Fruit fly (Drosophila melanogaster) whole organism, embryonic: ENCODE results near the gene Dnai2.
A peak's percentile ranks its signal among the peaks of the same experiment; 100 is the strongest.

Experiments
- ATbp ChIP-seq: fragments of 200-800 bp; sonication (Bioruptor generic); optimal IDR thresholded peaks from 2 replicates; lab custom pipeline; 2017; ENCODE audit warnings: missing biosample characterization, mild to moderate bottlenecking, missing genetic modification characterization, missing genetic modification reagents
- Atf6 ChIP-seq: fragments of 200-800 bp; sonication (Bioruptor generic); IDR thresholded peaks from 2 replicates; pipeline ENCODE4 v1.3.6; 2022; ENCODE audit warnings: missing biosample characterization, missing genetic modification characterization
- CG10654 ChIP-seq: fragments of 200-800 bp; sonication (Bioruptor generic); optimal IDR thresholded peaks from 2 replicates; lab custom pipeline; 2016; ENCODE audit warnings: missing biosample characterization, missing genetic modification characterization
- CG10979 ChIP-seq: fragments of 200-800 bp; sonication (Bioruptor generic); optimal IDR thresholded peaks from 2 replicates; lab custom pipeline; 2018; ENCODE audit warnings: missing biosample characterization, mild to moderate bottlenecking, missing genetic modification characterization, moderate library complexity
- CG12391 ChIP-seq: fragments of 200-800 bp; sonication (Bioruptor generic); optimal IDR thresholded peaks from 3 replicates; lab custom pipeline; 2018; ENCODE audit warnings: missing biosample characterization, mild to moderate bottlenecking, missing genetic modification characterization, moderate library complexity
- CG16813 ChIP-seq: fragments of 200-800 bp; sonication (Bioruptor generic); IDR thresholded peaks from 3 replicates; pipeline ENCODE4 v1.3.6; 2022; ENCODE audit warnings: missing biosample characterization, missing genetic modification characterization; ENCODE audit not compliant: partially characterized antibody
- CG18011 ChIP-seq: fragments of 200-800 bp; sonication (Bioruptor generic); optimal IDR thresholded peaks from 2 replicates; lab custom pipeline; 2017; ENCODE audit warnings: missing biosample characterization, missing genetic modification characterization, mild to moderate bottlenecking, moderate library complexity, missing genotype
- CG18764 ChIP-seq: fragments of 200-800 bp; sonication (Bioruptor generic); optimal IDR thresholded peaks from 3 replicates; lab custom pipeline; 2016; ENCODE audit warnings: missing biosample characterization, missing genetic modification characterization
- CG3065 ChIP-seq: fragments of 200-800 bp; sonication (Bioruptor generic); optimal IDR thresholded peaks from 2 replicates; lab custom pipeline; 2016; ENCODE audit warnings: missing biosample characterization, missing genetic modification characterization
- CG3407 ChIP-seq: fragments of 200-800 bp; sonication (Bioruptor generic); optimal IDR thresholded peaks from 2 replicates; lab custom pipeline; 2018; ENCODE audit warnings: missing biosample characterization, mild to moderate bottlenecking, missing genetic modification characterization
- CG4404 ChIP-seq: fragments of 200-800 bp; sonication (Bioruptor generic); IDR thresholded peaks from 2 replicates; pipeline ENCODE4 v1.3.6; 2022; ENCODE audit warnings: missing biosample characterization, missing genetic modification characterization
- CG4424 ChIP-seq: fragments of 200-800 bp; sonication (Bioruptor generic); optimal IDR thresholded peaks from 3 replicates; lab custom pipeline; 2016; ENCODE audit warnings: missing biosample characterization, missing genetic modification characterization
- CG4617 ChIP-seq: fragments of 200-800 bp; sonication (Bioruptor generic); optimal IDR thresholded peaks from 3 replicates; lab custom pipeline; 2016; ENCODE audit warnings: missing biosample characterization, missing genetic modification characterization, borderline replicate concordance
- CG6254 ChIP-seq: fragments of 200-800 bp; sonication (Bioruptor generic); optimal IDR thresholded peaks from 3 replicates; lab custom pipeline; 2017; ENCODE audit warnings: mild to moderate bottlenecking, missing biosample characterization, missing genetic modification reagents, missing genetic modification characterization
- CG6854 ChIP-seq: fragments of 200-800 bp; sonication (Bioruptor generic); optimal IDR thresholded peaks from 3 replicates; lab custom pipeline; 2017; ENCODE audit warnings: missing biosample characterization, mild to moderate bottlenecking, missing genetic modification characterization
- D19A ChIP-seq: fragments of 200-800 bp; optimal IDR thresholded peaks from 3 replicates; lab custom pipeline; 2019; ENCODE audit warnings: missing biosample characterization, mild to moderate bottlenecking, missing genetic modification characterization, moderate library complexity
- Doc3 ChIP-seq: fragments of 200-800 bp; sonication (Bioruptor generic); IDR thresholded peaks from 3 replicates; pipeline ENCODE4 v1.3.6; 2022; ENCODE audit warnings: missing biosample characterization, missing genetic modification characterization; ENCODE audit not compliant: partially characterized antibody
- Gsc ChIP-seq: fragments of 200-800 bp; sonication (Bioruptor generic); IDR thresholded peaks from 2 replicates; pipeline ENCODE4 v1.3.6; 2022; ENCODE audit warnings: missing biosample characterization, missing genetic modification characterization
- Hmx ChIP-seq: fragments of 200-800 bp; sonication (Bioruptor generic); optimal IDR thresholded peaks from 2 replicates; lab custom pipeline; 2016; ENCODE audit warnings: missing biosample characterization, missing genetic modification characterization
- Hr3 ChIP-seq: fragments of 200-800 bp; sonication (Bioruptor generic); optimal IDR thresholded peaks from 3 replicates; lab custom pipeline; 2016; ENCODE audit warnings: missing biosample characterization, missing genetic modification characterization
- Hsf ChIP-seq: fragments of 200-800 bp; sonication (Bioruptor generic); optimal IDR thresholded peaks from 3 replicates; lab custom pipeline; 2016; ENCODE audit warnings: missing biosample characterization, missing genetic modification characterization
- Jarid2 ChIP-seq: fragments of 200-800 bp; sonication (Bioruptor generic); optimal IDR thresholded peaks from 3 replicates; lab custom pipeline; 2017; ENCODE audit warnings: mild to moderate bottlenecking, missing biosample characterization, missing genetic modification reagents, missing genetic modification characterization
- MTF-1 ChIP-seq: fragments of 200-800 bp; sonication (Bioruptor generic); optimal IDR thresholded peaks from 2 replicates; lab custom pipeline; 2018; ENCODE audit warnings: missing biosample characterization, mild to moderate bottlenecking, missing genetic modification characterization, borderline replicate concordance
- Nf-YB ChIP-seq: fragments of 200-800 bp; sonication (Bioruptor generic); optimal IDR thresholded peaks from 3 replicates; lab custom pipeline; 2019; ENCODE audit warnings: missing biosample characterization, mild to moderate bottlenecking, missing genetic modification characterization, moderate library complexity
- Nf-YC ChIP-seq: fragments of 200-800 bp; optimal IDR thresholded peaks from 3 replicates; lab custom pipeline; 2019; ENCODE audit warnings: missing biosample characterization, mild to moderate bottlenecking, missing genetic modification characterization, moderate library complexity
- NfI ChIP-seq: fragments of 200-800 bp; sonication (Bioruptor generic); optimal IDR thresholded peaks from 3 replicates; lab custom pipeline; 2018; ENCODE audit warnings: missing biosample characterization, mild to moderate bottlenecking, missing genetic modification characterization, moderate library complexity
- Opbp ChIP-seq: fragments of 200-800 bp; sonication (Bioruptor generic); IDR thresholded peaks from 3 replicates; pipeline ENCODE4 v1.3.6; 2022; ENCODE audit warnings: missing biosample characterization, missing genetic modification characterization; ENCODE audit not compliant: partially characterized antibody
- Six4 ChIP-seq: fragments of 200-800 bp; sonication (Bioruptor generic); optimal IDR thresholded peaks from 2 replicates; lab custom pipeline; 2016; ENCODE audit warnings: missing biosample characterization, missing genetic modification characterization
- Sry-β ChIP-seq: fragments of 200-800 bp; sonication (Bioruptor generic); optimal IDR thresholded peaks from 2 replicates; lab custom pipeline; 2018; ENCODE audit warnings: missing biosample characterization, mild to moderate bottlenecking, missing genetic modification characterization, moderate library complexity
- Taf1 ChIP-seq: fragments of 200-800 bp; sonication (Bioruptor generic); IDR thresholded peaks from 2 replicates; pipeline ENCODE4 v1.3.6; 2022; ENCODE audit warnings: missing biosample characterization, missing genetic modification characterization
- ap ChIP-seq: fragments of 200-800 bp; sonication (Bioruptor generic); IDR thresholded peaks from 2 replicates; pipeline ENCODE4 v1.3.6; 2022; ENCODE audit warnings: missing biosample characterization, missing genetic modification characterization
- ase ChIP-seq: fragments of 200-800 bp; sonication (Bioruptor generic); IDR thresholded peaks from 3 replicates; pipeline ENCODE4 v1.3.6; 2022; ENCODE audit warnings: missing biosample characterization, missing genetic modification characterization
- ato ChIP-seq: fragments of 200-800 bp; sonication (Bioruptor generic); IDR thresholded peaks from 2 replicates; pipeline ENCODE4 v1.3.6; 2022; ENCODE audit warnings: missing biosample characterization, missing genetic modification characterization; ENCODE audit not compliant: partially characterized antibody
- chif ChIP-seq, 2 experiments: fragments of 200-800 bp; sonication (Bioruptor generic); optimal IDR thresholded peaks; 3 replicates each; lab custom pipeline; 2016; ENCODE audit warnings: missing biosample characterization in 2 of 2, missing genetic modification characterization in 2 of 2
- dimm ChIP-seq: fragments of 200-800 bp; sonication (Bioruptor generic); IDR thresholded peaks from 2 replicates; pipeline ENCODE4 v1.3.6; 2022; ENCODE audit warnings: missing biosample characterization, missing genetic modification characterization
- dm ChIP-seq: fragments of 200-800 bp; sonication (Bioruptor generic); optimal IDR thresholded peaks from 3 replicates; lab custom pipeline; 2016; ENCODE audit warnings: missing biosample characterization, missing genetic modification characterization
- gcm2 ChIP-seq: fragments of 200-800 bp; sonication (Bioruptor generic); optimal IDR thresholded peaks from 2 replicates; lab custom pipeline; 2016; ENCODE audit warnings: missing biosample characterization, missing genetic modification characterization
- gfzf ChIP-seq: fragments of 200-800 bp; sonication (Bioruptor generic); optimal IDR thresholded peaks from 2 replicates; lab custom pipeline; 2016; ENCODE audit warnings: missing biosample characterization, mild to moderate bottlenecking, missing genetic modification characterization, moderate library complexity
- insv ChIP-seq, 2 experiments: fragments of 200-800 bp; sonication (Bioruptor generic); optimal IDR thresholded peaks; 3 replicates each; lab custom pipeline; 2016 to 2018; ENCODE audit warnings: missing biosample characterization in 2 of 2, missing genetic modification characterization in 2 of 2
- inv ChIP-seq: fragments of 200-800 bp; sonication (Bioruptor generic); IDR thresholded peaks from 2 replicates; pipeline ENCODE4 v1.3.6; 2022; ENCODE audit warnings: missing biosample characterization, missing genetic modification characterization; ENCODE audit not compliant: partially characterized antibody
- kay ChIP-seq: fragments of 200-800 bp; sonication (Bioruptor generic); optimal IDR thresholded peaks from 2 replicates; lab custom pipeline; 2016; ENCODE audit warnings: missing biosample characterization, missing genetic modification characterization
- lilli ChIP-seq: fragments of 200-800 bp; sonication (Bioruptor generic); optimal IDR thresholded peaks from 3 replicates; lab custom pipeline; 2016; ENCODE audit warnings: missing biosample characterization, missing genetic modification characterization
- nerfin-1 ChIP-seq: fragments of 200-800 bp; sonication (Bioruptor generic); optimal IDR thresholded peaks from 3 replicates; lab custom pipeline; 2019; ENCODE audit warnings: missing biosample characterization, mild to moderate bottlenecking, missing genetic modification characterization, moderate library complexity
- salm ChIP-seq: fragments of 200-800 bp; sonication (Bioruptor generic); optimal IDR thresholded peaks from 2 replicates; lab custom pipeline; 2018; ENCODE audit warnings: missing biosample characterization, mild to moderate bottlenecking, missing genetic modification characterization
- so ChIP-seq: fragments of 200-800 bp; sonication (Bioruptor generic); IDR thresholded peaks from 3 replicates; pipeline ENCODE4 v1.3.6; 2022; ENCODE audit warnings: missing biosample characterization, missing genetic modification characterization
- sqz ChIP-seq: fragments of 200-800 bp; sonication (Bioruptor generic); optimal IDR thresholded peaks from 3 replicates; lab custom pipeline; 2018; ENCODE audit warnings: missing biosample characterization, mild to moderate bottlenecking, missing genetic modification characterization
- zen2 ChIP-seq: fragments of 200-800 bp; sonication (Bioruptor generic); IDR thresholded peaks from 3 replicates; pipeline ENCODE4 v1.3.6; 2022; ENCODE audit warnings: missing biosample characterization, missing genetic modification characterization; ENCODE audit not compliant: partially characterized antibody

Gene Dnai2

dm6 chr3L:11696294-11697116 lies 2.6 kb downstream of the Dnai2 start, which contains the start of gene Dph1 (continued):
- peak; percentile 83 for TF ChIP-seq CG12391
- TF ChIP-seq kay: peak; percentile 90
- TF ChIP-seq CG6854 (GFP tag; lab: Kevin White, UChicago): peak; percentile 78
- TF ChIP-seq gfzf (GFP tag; lab: Kevin White, UChicago): peak; percentile 8
- TF ChIP-seq Nf-YB: peak; percentile 54
- TF ChIP-seq CG4424 (GFP tag; lab: Kevin White, UChicago): peak; percentile 85
- TF ChIP-seq lilli (GFP tag; lab: Kevin White, UChicago): peak; percentile 87
- peak; percentile 82 for TF ChIP-seq NfI
- TF ChIP-seq CG4617: peak; percentile 76
- peak; percentile 78; the same call in 2 of the 3 replicates for TF ChIP-seq ase (GFP tag; lab: Robert Waterston, UW)
- TF ChIP-seq Hsf: peak; percentile 76
- peak; percentile 71 for TF ChIP-seq nerfin-1 (tag; lab: Kevin White, UChicago)
- TF ChIP-seq D19A (tag; lab: Kevin White, UChicago): peak; percentile 76
- TF ChIP-seq gcm2: peak; percentile 79
- peak; percentile 62 for TF ChIP-seq CG3407 (GFP tag; lab: Kevin White, UChicago)
- TF ChIP-seq dm (GFP tag; lab: Kevin White, UChicago): peak; percentile 88
- peak; percentile 88 for TF ChIP-seq CG10979 (tag; lab: Kevin White, UChicago)
- peak; percentile 42 for TF ChIP-seq CG18764
- peak; percentile 65 for TF ChIP-seq CG6254
- TF ChIP-seq salm (tag; lab: Kevin White, UChicago): peak; percentile 53
- TF ChIP-seq Six4 (GFP tag; lab: Kevin White, UChicago): peak; percentile 92
- peak; percentile 66 for TF ChIP-seq Nf-YC (tag; lab: Kevin White, UChicago)
- peak; percentile 30 for TF ChIP-seq CG3065
- TF ChIP-seq CG18011: peak; percentile 66
- TF ChIP-seq Atf6 (GFP tag; lab: Robert Waterston, UW): peak; percentile 82
- TF ChIP-seq inv (GFP tag; lab: Robert Waterston, UW): peak; percentile 31; the same call in 1 of the 2 replicates
- peak; percentile 72 for TF ChIP-seq Jarid2 (GFP tag; lab: Kevin White, UChicago)
- TF ChIP-seq Hmx (GFP tag; lab: Kevin White, UChicago): no peak
- peak; percentile 68 for TF ChIP-seq Taf1
- TF ChIP-seq ap (GFP tag; lab: Robert Waterston, UW): peak; percentile 83
- peak; percentile 54 for TF ChIP-seq MTF-1 (GFP tag; lab: Kevin White, UChicago)
- TF ChIP-seq Doc3 (GFP tag; lab: Robert Waterston, UW): peak; percentile 15; the same call in 1 of the 3 replicates
- peak; percentile 48; the same call in 1 of the 2 replicates for TF ChIP-seq CG4404 (GFP tag; lab: Robert Waterston, UW)
- TF ChIP-seq so (GFP tag; lab: Robert Waterston, UW): peak; percentile 89
- no peak for TF ChIP-seq Gsc (GFP tag; lab: Robert Waterston, UW)
- peak; percentile 77 for TF ChIP-seq CG10654
- peak; percentile 16 for TF ChIP-seq sqz (GFP tag; lab: Kevin White, UChicago)
- peak; percentile 69 to 85 for TF ChIP-seq chif (GFP tag; optimal IDR thresholded peaks at IDR 0.05; lab: Kevin White, UChicago)
- no peak for TF ChIP-seq dimm (GFP tag; lab: Robert Waterston, UW)
- TF ChIP-seq CG16813 (GFP tag; lab: Robert Waterston, UW): no peak
- TF ChIP-seq Sry-β (GFP tag; lab: Kevin White, UChicago): peak; percentile 36
- TF ChIP-seq ATbp (GFP tag; lab: Kevin White, UChicago): peak; percentile 88
- peak; percentile 65 for TF ChIP-seq Hr3 (GFP tag; lab: Kevin White, UChicago)
- TF ChIP-seq insv (GFP tag; optimal IDR thresholded peaks at IDR 0.05; lab: Kevin White, UChicago): peak in 1 of 2 experiments; percentile 95
- peak; percentile 46; the same call in 1 of the 3 replicates for TF ChIP-seq Opbp (GFP tag; lab: Robert Waterston, UW)
- no peak for TF ChIP-seq ato (GFP tag; lab: Robert Waterston, UW)
- TF ChIP-seq zen2 (GFP tag; lab: Robert Waterston, UW): no peak
